Worm (Caenorhabditis elegans) whole organism, late embryonic: Measurements from ENCODE around the gene srv-7.

Source experiments
- C08G9.2 ChIP-seq: sonication (generic microtip); optimal IDR thresholded peaks from 2 replicates; lab custom pipeline; 2016; ENCODE audit warnings: mild to moderate bottlenecking, missing genetic modification characterization, moderate library complexity, missing compliant biosample characterization
- F13H6.1 ChIP-seq: sonication (generic microtip); optimal IDR thresholded peaks from 2 replicates; lab custom pipeline; 2016; ENCODE audit warnings: missing genetic modification characterization, missing compliant biosample characterization
- K02D7.2 ChIP-seq: sonication (generic microtip); optimal IDR thresholded peaks from 2 replicates; lab custom pipeline; 2017; ENCODE audit warnings: mild to moderate bottlenecking, missing genetic modification characterization, missing compliant biosample characterization
- K09A11.1 ChIP-seq: sonication (generic microtip); optimal IDR thresholded peaks from 2 replicates; lab custom pipeline; 2017; ENCODE audit warnings: antibody characterized with exemption, mild to moderate bottlenecking, missing genetic modification characterization, missing compliant biosample characterization; ENCODE audit not compliant: insufficient read depth
- ahr-1 ChIP-seq: sonication (generic microtip); optimal IDR thresholded peaks from 2 replicates; lab custom pipeline; 2016; ENCODE audit warnings: missing genetic modification characterization, missing compliant biosample characterization
- ama-1 ChIP-seq: fragments of 150-350 bp; optimal IDR thresholded peaks from 2 replicates; lab custom pipeline; 2014
- ceh-14 ChIP-seq: sonication (generic microtip); optimal IDR thresholded peaks from 2 replicates; lab custom pipeline; 2016; ENCODE audit warnings: missing genotype, missing genetic modification characterization, missing compliant biosample characterization
- ceh-19 ChIP-seq: fragments of 200-800 bp; sonication (Bioruptor generic); optimal IDR thresholded peaks from 2 replicates; lab custom pipeline; 2018; ENCODE audit warnings: mild to moderate bottlenecking, missing genetic modification characterization, missing compliant biosample characterization
- ceh-22 ChIP-seq: sonication (generic microtip); optimal IDR thresholded peaks from 2 replicates; lab custom pipeline; 2017; ENCODE audit warnings: missing biosample characterization, missing genetic modification characterization
- ceh-31 ChIP-seq: sonication (generic microtip); optimal IDR thresholded peaks from 2 replicates; lab custom pipeline; 2016; ENCODE audit warnings: missing genetic modification characterization, missing compliant biosample characterization
- ceh-34 ChIP-seq: sonication (generic microtip); optimal IDR thresholded peaks from 2 replicates; lab custom pipeline; 2016; ENCODE audit warnings: mild to moderate bottlenecking, missing genetic modification characterization, missing compliant biosample characterization
- ceh-48 ChIP-seq: sonication (generic microtip); optimal IDR thresholded peaks from 2 replicates; lab custom pipeline; 2016; ENCODE audit warnings: missing genetic modification characterization, inconsistent platforms, missing compliant biosample characterization
- ceh-6 ChIP-seq: fragments of 200-800 bp; sonication (Bioruptor generic); optimal IDR thresholded peaks from 2 replicates; lab custom pipeline; 2018; ENCODE audit warnings: mild to moderate bottlenecking, missing genetic modification characterization, missing compliant biosample characterization
- dmd-4 ChIP-seq: sonication (generic microtip); optimal IDR thresholded peaks from 2 replicates; lab custom pipeline; 2016; ENCODE audit warnings: borderline replicate concordance, missing genetic modification characterization, missing compliant biosample characterization
- dve-1 ChIP-seq: sonication (generic microtip); optimal IDR thresholded peaks from 2 replicates; lab custom pipeline; 2017; ENCODE audit warnings: antibody characterized with exemption, mild to moderate bottlenecking, missing genetic modification characterization, missing compliant biosample characterization
- elt-4 ChIP-seq: sonication (generic microtip); optimal IDR thresholded peaks from 2 replicates; lab custom pipeline; 2016; ENCODE audit warnings: missing genetic modification characterization, missing compliant biosample characterization
- ets-4 ChIP-seq: sonication (generic microtip); optimal IDR thresholded peaks from 2 replicates; lab custom pipeline; 2016; ENCODE audit warnings: missing genetic modification characterization, missing compliant biosample characterization
- eyg-1 ChIP-seq: sonication (generic microtip); optimal IDR thresholded peaks from 2 replicates; lab custom pipeline; 2016; ENCODE audit warnings: missing genotype, missing genetic modification characterization, missing compliant biosample characterization
- fax-1 ChIP-seq: sonication (generic microtip); optimal IDR thresholded peaks from 2 replicates; lab custom pipeline; 2016; ENCODE audit warnings: missing genotype, missing genetic modification characterization, missing compliant biosample characterization
- fkh-10 ChIP-seq: fragments of 150-350 bp; optimal IDR thresholded peaks from 2 replicates; lab custom pipeline; 2014; ENCODE audit warnings: missing biosample characterization, missing genetic modification reagents, missing genetic modification characterization
- hlh-30 ChIP-seq: sonication (generic microtip); optimal IDR thresholded peaks from 2 replicates; lab custom pipeline; 2017; ENCODE audit warnings: antibody characterized with exemption, missing genetic modification characterization, missing compliant biosample characterization; ENCODE audit not compliant: insufficient read depth
- hlh-6 ChIP-seq: sonication (generic microtip); optimal IDR thresholded peaks from 2 replicates; lab custom pipeline; 2016; ENCODE audit warnings: missing genotype, missing genetic modification characterization, missing compliant biosample characterization
- hlh-8 ChIP-seq: sonication (generic microtip); optimal IDR thresholded peaks from 2 replicates; lab custom pipeline; 2016; ENCODE audit warnings: missing genotype, missing genetic modification characterization, missing compliant biosample characterization
- lim-6 ChIP-seq: sonication (generic microtip); optimal IDR thresholded peaks from 2 replicates; lab custom pipeline; 2016; ENCODE audit warnings: missing genetic modification characterization, missing compliant biosample characterization
- lin-11 ChIP-seq: fragments of 200-800 bp; sonication (Bioruptor generic); optimal IDR thresholded peaks from 2 replicates; lab custom pipeline; 2018; ENCODE audit warnings: mild to moderate bottlenecking, missing genetic modification characterization, missing compliant biosample characterization
- madf-2 ChIP-seq: sonication (generic microtip); optimal IDR thresholded peaks from 2 replicates; lab custom pipeline; 2017; ENCODE audit warnings: missing genetic modification characterization, missing compliant biosample characterization
- mec-3 ChIP-seq: sonication (generic microtip); optimal IDR thresholded peaks from 2 replicates; lab custom pipeline; 2016; ENCODE audit warnings: borderline replicate concordance, missing genetic modification characterization, missing compliant biosample characterization
- nfya-1 ChIP-seq: sonication (generic microtip); optimal IDR thresholded peaks from 2 replicates; lab custom pipeline; 2017; ENCODE audit warnings: missing genetic modification characterization, mild to moderate bottlenecking, missing compliant biosample characterization, antibody characterized with exemption, moderate library complexity
- nhr-11 ChIP-seq: fragments of 150-350 bp; optimal IDR thresholded peaks from 2 replicates; lab custom pipeline; 2014; ENCODE audit warnings: missing biosample characterization, missing genetic modification characterization
- nhr-232 ChIP-seq: sonication (generic microtip); optimal IDR thresholded peaks from 2 replicates; lab custom pipeline; 2016; ENCODE audit warnings: missing genetic modification characterization, missing compliant biosample characterization
- odd-2 ChIP-seq: sonication (generic microtip); optimal IDR thresholded peaks from 2 replicates; lab custom pipeline; 2017; ENCODE audit warnings: antibody characterized with exemption, mild to moderate bottlenecking, missing genetic modification characterization, missing compliant biosample characterization
- pag-3 ChIP-seq: sonication (generic microtip); optimal IDR thresholded peaks from 2 replicates; lab custom pipeline; 2016; ENCODE audit warnings: missing compliant biosample characterization, missing genetic modification characterization, borderline replicate concordance
- pax-1 ChIP-seq: fragments of 150-350 bp; optimal IDR thresholded peaks from 2 replicates; lab custom pipeline; 2014; ENCODE audit warnings: missing biosample characterization, missing genetic modification characterization
- pha-2 ChIP-seq: sonication (generic microtip); optimal IDR thresholded peaks from 2 replicates; lab custom pipeline; 2017; ENCODE audit warnings: mild to moderate bottlenecking, missing genetic modification characterization, missing compliant biosample characterization
- pros-1 ChIP-seq: fragments of 150-350 bp; optimal IDR thresholded peaks from 2 replicates; lab custom pipeline; 2014; ENCODE audit warnings: missing biosample characterization, missing genetic modification reagents, missing genetic modification characterization
- ref-2 ChIP-seq: sonication (generic microtip); optimal IDR thresholded peaks from 2 replicates; lab custom pipeline; 2016; ENCODE audit warnings: missing genetic modification characterization, missing compliant biosample characterization
- sdc-2 ChIP-seq: sonication (generic microtip); optimal IDR thresholded peaks from 2 replicates; lab custom pipeline; 2016; ENCODE audit warnings: missing genotype, missing genetic modification characterization, missing compliant biosample characterization
- sox-2 ChIP-seq: fragments of 200-800 bp; sonication (Bioruptor generic); IDR thresholded peaks from 2 replicates; pipeline ENCODE4 v1.3.6; 2022; ENCODE audit warnings: missing genetic modification reagents, missing genetic modification characterization, missing compliant biosample characterization
- syd-9 ChIP-seq: sonication (generic microtip); optimal IDR thresholded peaks from 2 replicates; lab custom pipeline; 2016; ENCODE audit warnings: mild to moderate bottlenecking, missing genetic modification characterization, moderate library complexity, missing compliant biosample characterization
- tbx-2 ChIP-seq: sonication (generic microtip); optimal IDR thresholded peaks from 2 replicates; lab custom pipeline; 2016; ENCODE audit warnings: missing genetic modification characterization, missing compliant biosample characterization
- ttx-3 ChIP-seq: sonication (generic microtip); optimal IDR thresholded peaks from 2 replicates; lab custom pipeline; 2016; ENCODE audit warnings: missing genetic modification reagents, missing genetic modification characterization, missing compliant biosample characterization
- unc-3 ChIP-seq, 2 experiments: fragments of 200-800 bp in 1 of 2; sonication (Bioruptor generic) in 1 of 2; sonication (generic microtip) in 1 of 2; conservative IDR thresholded peaks in 1 of 2; optimal IDR thresholded peaks in 1 of 2; 2 replicates each; pipeline versions ENCODE4 v1.3.6 to Lab custom; 2016 to 2022; ENCODE audit warnings: missing compliant biosample characterization in 2 of 2, missing genetic modification characterization in 2 of 2, missing genetic modification reagents in 1 of 2
- zip-5 ChIP-seq: sonication (generic microtip); optimal IDR thresholded peaks from 2 replicates; lab custom pipeline; 2016; ENCODE audit warnings: missing genetic modification characterization, missing compliant biosample characterization

srv-7 gene

ce11 chrX:5686065-5686464, 38.3 kb upstream of the srv-7 start, which contains the start of gene set-20 (continued):
- TF ChIP-seq hlh-30 (tag; lab: Kevin White, UChicago), result no peak
- TF ChIP-seq pax-1 (tag; lab: Kevin White, UChicago), result no peak
- peak; percentile 64 for TF ChIP-seq pha-2 (tag; lab: Kevin White, UChicago)
- peak; percentile 92 for TF ChIP-seq ceh-31
- TF ChIP-seq ttx-3 (tag; lab: Kevin White, UChicago), result peak; percentile 38
- TF ChIP-seq madf-2, result peak; percentile 32
- no peak for TF ChIP-seq unc-3 (GFP tag; conservative IDR thresholded peaks at IDR 0.05; lab: Robert Waterston, UW)
- no peak for TF ChIP-seq unc-3 (tag; optimal IDR thresholded peaks at IDR 0.05; lab: Kevin White, UChicago)
- peak; percentile 62 for TF ChIP-seq F13H6.1 (tag; lab: Kevin White, UChicago)
- TF ChIP-seq ets-4 (tag; lab: Kevin White, UChicago), result peak; percentile 10
- TF ChIP-seq syd-9 (tag; lab: Kevin White, UChicago), result peak; percentile 75
- TF ChIP-seq hlh-8 (tag; lab: Kevin White, UChicago), result peak; percentile 47
- peak; percentile 46 for TF ChIP-seq hlh-6 (tag; lab: Kevin White, UChicago)
- TF ChIP-seq ceh-48 (tag; lab: Kevin White, UChicago), result peak; percentile 51
- no peak for TF ChIP-seq odd-2
- TF ChIP-seq ceh-19 (GFP tag; lab: Kevin White, UChicago), result peak; percentile 67
- TF ChIP-seq ceh-6 (GFP tag; lab: Kevin White, UChicago), result peak; percentile 19
- no peak for TF ChIP-seq lin-11
- TF ChIP-seq fax-1 (tag; lab: Kevin White, UChicago), result peak; percentile 25
- peak; percentile 15 for TF ChIP-seq nhr-232 (tag; lab: Kevin White, UChicago)
- no peak for TF ChIP-seq K09A11.1 (tag; lab: Kevin White, UChicago)
- peak; percentile 15 for TF ChIP-seq dmd-4
- peak; percentile 63 for TF ChIP-seq pros-1 (tag; lab: Kevin White, UChicago)
- no peak; the same call in 1 of the 2 replicates for TF ChIP-seq sox-2 (GFP tag; lab: Robert Waterston, UW)
- peak; percentile 49 for TF ChIP-seq ceh-14
- TF ChIP-seq zip-5, result no peak
- peak; percentile 45 for TF ChIP-seq dve-1
- peak; percentile 82 for TF ChIP-seq tbx-2 (tag; lab: Kevin White, UChicago)
- peak; percentile 88 for TF ChIP-seq nfya-1 (tag; lab: Kevin White, UChicago)

DNA sequence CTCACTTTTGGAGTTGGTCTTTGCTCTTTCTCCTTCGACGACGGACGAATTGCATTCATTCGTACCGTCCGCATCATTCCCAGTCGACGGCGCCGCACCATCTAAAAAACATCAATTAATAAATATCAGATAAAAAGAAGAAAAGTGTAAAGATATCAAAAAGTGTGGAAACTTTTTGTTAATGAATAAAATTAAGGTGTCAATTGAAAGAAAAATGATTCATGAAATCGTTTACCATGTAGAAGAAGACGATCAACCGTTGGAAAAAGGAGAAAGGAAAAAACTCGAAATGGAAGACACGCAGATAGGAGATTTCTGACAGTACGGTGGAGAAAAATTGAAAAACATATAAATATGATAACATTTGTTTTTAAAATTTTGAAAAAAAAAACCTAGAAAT, 32.3 kb upstream of the srv-7 start, which contains the start of gene set-19:
set-19 (minus strand) TSS at position 101 of the 400 bp plus-strand sequence.
- TF ChIP-seq fkh-10 (no peak), ahr-1 (tag; lab: Kevin White, UChicago) (no peak), nhr-11 (no peak), dve-1 (no peak), lim-6 (tag; lab: Kevin White, UChicago) (no peak), K02D7.2 (tag; lab: Kevin White, UChicago) (no peak), elt-4 (tag; lab: Kevin White, UChicago) (no peak), nfya-1 (tag; lab: Kevin White, UChicago) (no peak), ama-1 (lab: Kevin White, UChicago) (no peak)

ce11 chrX:5672615-5673014, 24.8 kb upstream of the srv-7 start:
- TF ChIP-seq dve-1 (no peak), pag-3 (tag; lab: Kevin White, UChicago) (no peak), ceh-31 (no peak), fkh-10 (no peak), hlh-30 (tag; lab: Kevin White, UChicago) (no peak), C08G9.2 (tag; lab: Kevin White, UChicago) (no peak), sdc-2 (no peak), pax-1 (tag; lab: Kevin White, UChicago) (no peak), ceh-34 (tag; lab: Kevin White, UChicago) (no peak), eyg-1 (tag; lab: Kevin White, UChicago) (no peak), ceh-22 (tag; lab: Kevin White, UChicago) (no peak), mec-3 (tag; lab: Kevin White, UChicago) (no peak), hlh-8 (tag; lab: Kevin White, UChicago) (no peak), ref-2 (tag; lab: Kevin White, UChicago) (no peak), K09A11.1 (tag; lab: Kevin White, UChicago) (no peak)
